Fruit fly (Drosophila melanogaster): ENCODE measurements around the gene CG14089.

dm6 chr3L:19270542-19270941 is 10.1 kb downstream of the CG14089 start, which contains the start of gene CG14088:
- TF ChIP-seq Hmr (GFP tag; optimal IDR thresholded peaks at IDR 0.05) (no peak), hbn (GFP tag; IDR thresholded peaks at IDR 0.05; ENCODE audit: partially characterized antibody) (no peak), scrt (GFP tag; optimal IDR thresholded peaks at IDR 0.05) (no peak), cg (GFP tag; optimal IDR thresholded peaks at IDR 0.05) (no peak), crp (GFP tag; optimal IDR thresholded peaks at IDR 0.05) (no peak), CG9215 (GFP tag; IDR thresholded peaks at IDR 0.05) (no peak), tio (GFP tag; optimal IDR thresholded peaks at IDR 0.05) (no peak), Mes4 (GFP tag; optimal IDR thresholded peaks at IDR 0.05) (no peak), kay (GFP tag; optimal IDR thresholded peaks at IDR 0.05) (no peak), CG33213 (GFP tag; optimal IDR thresholded peaks at IDR 0.05) (no peak), ken (GFP tag; IDR thresholded peaks at IDR 0.05) (no peak), Jarid2 (GFP tag; optimal IDR thresholded peaks at IDR 0.05) (no peak)
